Worm (Caenorhabditis elegans) whole organism, late embryonic: ENCODE data around the gene C04E7.1.

Experiments used
- ceh-19 ChIP-seq: fragments of 200-800 bp; sonication (Bioruptor generic); optimal IDR thresholded peaks from 2 replicates; lab custom pipeline; 2018; ENCODE audit warnings: mild to moderate bottlenecking, missing genetic modification characterization, missing compliant biosample characterization
- ceh-31 ChIP-seq: sonication (generic microtip); optimal IDR thresholded peaks from 2 replicates; lab custom pipeline; 2016; ENCODE audit warnings: missing genetic modification characterization, missing compliant biosample characterization
- ceh-48 ChIP-seq: sonication (generic microtip); optimal IDR thresholded peaks from 2 replicates; lab custom pipeline; 2016; ENCODE audit warnings: missing genetic modification characterization, inconsistent platforms, missing compliant biosample characterization
- fkh-10 ChIP-seq: fragments of 150-350 bp; optimal IDR thresholded peaks from 2 replicates; lab custom pipeline; 2014; ENCODE audit warnings: missing biosample characterization, missing genetic modification reagents, missing genetic modification characterization
- hlh-8 ChIP-seq: sonication (generic microtip); optimal IDR thresholded peaks from 2 replicates; lab custom pipeline; 2016; ENCODE audit warnings: missing genotype, missing genetic modification characterization, missing compliant biosample characterization
- pag-3 ChIP-seq: sonication (generic microtip); optimal IDR thresholded peaks from 2 replicates; lab custom pipeline; 2016; ENCODE audit warnings: missing compliant biosample characterization, missing genetic modification characterization, borderline replicate concordance
- pqm-1 ChIP-seq: sonication (generic microtip); optimal IDR thresholded peaks from 2 replicates; lab custom pipeline; 2016; ENCODE audit warnings: missing genetic modification characterization, missing compliant biosample characterization
- pros-1 ChIP-seq: fragments of 150-350 bp; optimal IDR thresholded peaks from 2 replicates; lab custom pipeline; 2014; ENCODE audit warnings: missing biosample characterization, missing genetic modification reagents, missing genetic modification characterization
- rnt-1 ChIP-seq: sonication (generic microtip); optimal IDR thresholded peaks from 2 replicates; lab custom pipeline; 2016; ENCODE audit warnings: missing genetic modification characterization, missing compliant biosample characterization
- sdc-2 ChIP-seq: sonication (generic microtip); optimal IDR thresholded peaks from 2 replicates; lab custom pipeline; 2016; ENCODE audit warnings: missing genotype, missing genetic modification characterization, missing compliant biosample characterization
- syd-9 ChIP-seq: sonication (generic microtip); optimal IDR thresholded peaks from 2 replicates; lab custom pipeline; 2016; ENCODE audit warnings: mild to moderate bottlenecking, missing genetic modification characterization, moderate library complexity, missing compliant biosample characterization
- unc-55 ChIP-seq: sonication (generic microtip); optimal IDR thresholded peaks from 2 replicates; lab custom pipeline; 2017; ENCODE audit warnings: missing biosample characterization, missing genetic modification reagents, missing genetic modification characterization

ce11 chrX:360479-360878 lies 2.6 kb downstream of the C04E7.1 start, which contains the start of gene C04E7.5:
- TF ChIP-seq syd-9 (no peak), pqm-1 (tag; lab: Kevin White, UChicago) (no peak), unc-55 (GFP tag; lab: Kevin White, UChicago) (no peak), rnt-1 (tag; lab: Kevin White, UChicago) (no peak), hlh-8 (tag; lab: Kevin White, UChicago) (no peak), ceh-31 (tag; lab: Kevin White, UChicago) (no peak), pros-1 (tag; lab: Kevin White, UChicago) (no peak), ceh-19 (GFP tag; lab: Kevin White, UChicago) (no peak), fkh-10 (no peak), sdc-2 (tag; lab: Kevin White, UChicago) (no peak), pag-3 (tag; lab: Kevin White, UChicago) (no peak), ceh-48 (tag; lab: Kevin White, UChicago) (no peak)
